Fruit fly (Drosophila melanogaster): ENCODE measurements around the gene CG7394.

The CG7394 gene

dm6 chr3L:11561946-11562760, at the start of gene CG7394, which contains the start of gene Mob2 (continued):
- TF ChIP-seq CG13287 (GFP tag; IDR thresholded peaks at IDR 0.05; ENCODE audit: partially characterized antibody) (peak; percentile 92), grn (GFP tag; optimal IDR thresholded peaks at IDR 0.05) (peak; percentile 61), E2f2 (GFP tag; IDR thresholded peaks at IDR 0.05) (peak; percentile 70), Ptx1 (GFP tag; IDR thresholded peaks at IDR 0.05) (peak; percentile 91), Adf1 (GFP tag; IDR thresholded peaks at IDR 0.05) (peak; percentile 55; the same call in 1 of the 2 replicates), gce (GFP tag; IDR thresholded peaks at IDR 0.05) (peak; percentile 81), Fer3 (tag; optimal IDR thresholded peaks at IDR 0.05) (peak; percentile 86), CG9797 (GFP tag; optimal IDR thresholded peaks at IDR 0.05) (peak; percentile 60), CG7786 (GFP tag; optimal IDR thresholded peaks at IDR 0.05) (peak; percentile 84), ro (GFP tag; IDR thresholded peaks at IDR 0.05) (peak; percentile 45; the same call in 1 of the 2 replicates), mam (GFP tag; optimal IDR thresholded peaks at IDR 0.05) (peak; percentile 89), H15 (GFP tag; IDR thresholded peaks at IDR 0.05) (peak; percentile 88), NFAT (GFP tag; IDR thresholded peaks at IDR 0.05) (peak; percentile 91), CG7745 (tag; optimal IDR thresholded peaks at IDR 0.05) (no peak), gt (GFP tag; IDR thresholded peaks at IDR 0.05) (peak; percentile 45), Dll (GFP tag; IDR thresholded peaks at IDR 0.05; ENCODE audit: partially characterized antibody) (peak; percentile 94), ewg (GFP tag; optimal IDR thresholded peaks at IDR 0.05) (peak; percentile 98), CG8290 (GFP tag; optimal IDR thresholded peaks at IDR 0.05) (peak; percentile 89), CG8290 (tag; optimal IDR thresholded peaks at IDR 0.05) (peak; percentile 81 to 92), CG30020 (tag; optimal IDR thresholded peaks at IDR 0.05) (peak; percentile 73), CG13424 (tag; optimal IDR thresholded peaks at IDR 0.05) (peak; percentile 93), jigr1 (GFP tag; IDR thresholded peaks at IDR 0.05) (peak; percentile 53; the same call in 1 of the 3 replicates), chinmo (GFP tag; IDR thresholded peaks at IDR 0.05; ENCODE audit: partially characterized antibody) (peak; percentile 76; the same call in 2 of the 4 replicates), Blimp-1 (GFP tag; optimal IDR thresholded peaks at IDR 0.05) (peak; percentile 88), disco-r (GFP tag; optimal IDR thresholded peaks at IDR 0.05) (peak; percentile 20), Sox100B (GFP tag; optimal IDR thresholded peaks at IDR 0.05) (peak; percentile 79), h (optimal IDR thresholded peaks at IDR 0.05) (no peak), CG10565 (GFP tag; optimal IDR thresholded peaks at IDR 0.05) (no peak), CG2120 (GFP tag; optimal IDR thresholded peaks at IDR 0.05) (peak; percentile 96), yki (optimal IDR thresholded peaks at IDR 0.05) (no peak), vnd (GFP tag; IDR thresholded peaks at IDR 0.05; ENCODE audit: partially characterized antibody) (peak; percentile 86), hbn (GFP tag; IDR thresholded peaks at IDR 0.05; ENCODE audit: partially characterized antibody) (peak; percentile 81; the same call in 1 of the 2 replicates), CG4820 (GFP tag; optimal IDR thresholded peaks at IDR 0.05) (peak; percentile 88), slbo (GFP tag; IDR thresholded peaks at IDR 0.05) (peak; percentile 97), CG8944 (GFP tag; optimal IDR thresholded peaks at IDR 0.05) (peak; percentile 64), CG6765 (GFP tag; optimal IDR thresholded peaks at IDR 0.05) (peak; percentile 83), Myb (GFP tag; optimal IDR thresholded peaks at IDR 0.05) (peak; percentile 59), cg (GFP tag; optimal IDR thresholded peaks at IDR 0.05) (peak; percentile 91), CG3281 (GFP tag; optimal IDR thresholded peaks at IDR 0.05) (peak; percentile 87), YL-1 (GFP tag; optimal IDR thresholded peaks at IDR 0.05) (peak; percentile 64), CG11456 (GFP tag; IDR thresholded peaks at IDR 0.05) (peak; percentile 93), CG2199 (GFP tag; IDR thresholded peaks at IDR 0.05) (no peak), Lpt (GFP tag; optimal IDR thresholded peaks at IDR 0.05) (no peak), gsb (GFP tag; IDR thresholded peaks at IDR 0.05) (peak; percentile 85), CG11247 (GFP tag; IDR thresholded peaks at IDR 0.05) (peak; percentile 92), CG10959 (GFP tag; IDR thresholded peaks at IDR 0.05) (peak; percentile 65), z (GFP tag; IDR thresholded peaks at IDR 0.05) (peak; percentile 62; the same call in 2 of the 3 replicates), CG15479 (GFP tag; optimal IDR thresholded peaks at IDR 0.05) (peak; percentile 12), CG12155 (GFP tag; optimal IDR thresholded peaks at IDR 0.05) (peak; percentile 91), sug (tag; optimal IDR thresholded peaks at IDR 0.05) (peak; percentile 88)

Measured in whole organism, embryonic.